Fruit fly (Drosophila melanogaster): ENCODE data around the gene Cad96Ca.

The Cad96Ca gene

DNA sequence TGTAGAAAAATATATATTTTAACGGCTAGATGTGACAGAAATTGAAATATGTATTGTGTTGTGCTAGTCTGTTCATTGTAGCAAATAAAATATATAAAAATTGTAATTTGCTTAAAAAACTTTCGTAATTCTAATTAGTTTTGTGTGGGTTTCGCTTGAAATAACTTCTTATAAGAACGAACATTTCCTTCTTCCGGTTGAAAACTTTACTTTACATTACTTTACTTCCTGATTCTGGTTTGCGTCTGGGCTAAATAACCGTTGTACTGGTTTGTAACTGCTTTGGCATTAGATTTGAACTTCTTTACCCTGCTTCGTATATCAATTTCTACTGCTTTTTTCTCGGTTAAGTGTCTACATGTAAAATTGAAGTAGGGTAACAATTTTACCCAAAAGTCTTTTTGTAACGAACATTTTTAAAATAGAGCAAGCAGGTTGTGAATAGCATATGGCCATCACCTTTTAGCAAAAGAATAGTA, 14.3 kb downstream of the Cad96Ca start, which contains the start of gene lobo (continued):
- TF ChIP-seq kay (GFP tag; optimal IDR thresholded peaks at IDR 0.05) = peak; percentile 9
- peak; percentile 100 for TF ChIP-seq aop (GFP tag; IDR thresholded peaks at IDR 0.05)
- TF ChIP-seq HmgD (GFP tag; optimal IDR thresholded peaks at IDR 0.05) = peak; percentile 86
- TF ChIP-seq fd102C (GFP tag; optimal IDR thresholded peaks at IDR 0.05) = no peak
- no peak for TF ChIP-seq corto (GFP tag; optimal IDR thresholded peaks at IDR 0.05)
- TF ChIP-seq CG12299 (tag; optimal IDR thresholded peaks at IDR 0.05) = peak; percentile 54
- peak; percentile 48 for TF ChIP-seq Adf1 (GFP tag; IDR thresholded peaks at IDR 0.05)
- TF ChIP-seq CG10321 (GFP tag; IDR thresholded peaks at IDR 0.05) = peak; percentile 44; the same call in 1 of the 2 replicates
- TF ChIP-seq CG31224 (GFP tag; IDR thresholded peaks at IDR 0.05) = peak; percentile 38; the same call in 1 of the 2 replicates
- peak; percentile 45 for TF ChIP-seq CG14441 (GFP tag; IDR thresholded peaks at IDR 0.05)
- TF ChIP-seq ato (GFP tag; IDR thresholded peaks at IDR 0.05; ENCODE audit: partially characterized antibody) = no peak
- peak; percentile 72 for TF ChIP-seq CG5953 (GFP tag; IDR thresholded peaks at IDR 0.05)
- TF ChIP-seq hb (GFP tag; IDR thresholded peaks at IDR 0.05; ENCODE audit: partially characterized antibody) = no peak
- no peak for TF ChIP-seq exex (tag; optimal IDR thresholded peaks at IDR 0.05)
- no peak for TF ChIP-seq CG1647 (GFP tag; optimal IDR thresholded peaks at IDR 0.05)
- TF ChIP-seq Hey (tag; optimal IDR thresholded peaks at IDR 0.05) = no peak
- TF ChIP-seq croc (GFP tag; conservative IDR thresholded peaks at IDR 0.05) = no peak
- TF ChIP-seq prd (optimal IDR thresholded peaks at IDR 0.05) = no peak
- TF ChIP-seq prd (GFP tag; IDR thresholded peaks at IDR 0.05) = no peak
- peak; percentile 45 for TF ChIP-seq trh (GFP tag; optimal IDR thresholded peaks at IDR 0.05)
- TF ChIP-seq vvl (GFP tag; IDR thresholded peaks at IDR 0.05) = peak; percentile 34; the same call in 1 of the 2 replicates
- peak; percentile 49 for TF ChIP-seq lilli (GFP tag; optimal IDR thresholded peaks at IDR 0.05)
- TF ChIP-seq CG31441 (GFP tag; IDR thresholded peaks at IDR 0.05) = no peak
- TF ChIP-seq oc (tag; optimal IDR thresholded peaks at IDR 0.05) = peak; percentile 14
- TF ChIP-seq CG2875 (GFP tag; optimal IDR thresholded peaks at IDR 0.05) = peak; percentile 30
- TF ChIP-seq CG31365 (tag; optimal IDR thresholded peaks at IDR 0.05) = peak; percentile 98
- peak; percentile 34; the same call in 1 of the 2 replicates for TF ChIP-seq CG13287 (GFP tag; IDR thresholded peaks at IDR 0.05; ENCODE audit: partially characterized antibody)
- peak; percentile 65 for TF ChIP-seq Abd-B (GFP tag; optimal IDR thresholded peaks at IDR 0.05)
- TF ChIP-seq CG9932 (GFP tag; IDR thresholded peaks at IDR 0.05) = peak; percentile 81
- peak; percentile 39 to 61 for TF ChIP-seq Pdp1 (GFP tag; optimal IDR thresholded peaks at IDR 0.05)
- peak; percentile 48 for TF ChIP-seq CG4424 (GFP tag; optimal IDR thresholded peaks at IDR 0.05)
- TF ChIP-seq CG3281 (GFP tag; optimal IDR thresholded peaks at IDR 0.05) = peak; percentile 26
- TF ChIP-seq ERR (GFP tag; optimal IDR thresholded peaks at IDR 0.05) = peak; percentile 12
- peak; percentile 78 for TF ChIP-seq CG14014 (GFP tag; IDR thresholded peaks at IDR 0.05)
- peak; percentile 71; the same call in 1 of the 2 replicates for TF ChIP-seq Oaz (GFP tag; IDR thresholded peaks at IDR 0.05)
- TF ChIP-seq tin (GFP tag; optimal IDR thresholded peaks at IDR 0.05) = peak; percentile 14
- no peak for TF ChIP-seq CG8765 (GFP tag; IDR thresholded peaks at IDR 0.05)
- TF ChIP-seq CG12236 (GFP tag; optimal IDR thresholded peaks at IDR 0.05) = peak; percentile 56
- peak; percentile 25 for TF ChIP-seq CG6854 (GFP tag; optimal IDR thresholded peaks at IDR 0.05)
- TF ChIP-seq Blimp-1 (GFP tag; optimal IDR thresholded peaks at IDR 0.05) = no peak
- TF ChIP-seq CG10654 (GFP tag; optimal IDR thresholded peaks at IDR 0.05) = peak; percentile 58
- TF ChIP-seq CG10462 (GFP tag; optimal IDR thresholded peaks at IDR 0.05) = peak; percentile 6
- TF ChIP-seq wek (GFP tag; optimal IDR thresholded peaks at IDR 0.05) = peak; percentile 18
- no peak for TF ChIP-seq Tbp (GFP tag; optimal IDR thresholded peaks at IDR 0.05)
- TF ChIP-seq pzg (GFP tag; optimal IDR thresholded peaks at IDR 0.05) = peak; percentile 28
- TF ChIP-seq CG6272 (GFP tag; IDR thresholded peaks at IDR 0.05) = peak; percentile 28; the same call in 1 of the 2 replicates
- peak; percentile 64 for TF ChIP-seq CG2116 (GFP tag; optimal IDR thresholded peaks at IDR 0.05)
- peak; percentile 83 for TF ChIP-seq pita (GFP tag; optimal IDR thresholded peaks at IDR 0.05)
- no peak for TF ChIP-seq CG18476 (GFP tag; optimal IDR thresholded peaks at IDR 0.05)
- TF ChIP-seq Hand (GFP tag; optimal IDR thresholded peaks at IDR 0.05) = no peak
- TF ChIP-seq pb (GFP tag; optimal IDR thresholded peaks at IDR 0.05) = peak; percentile 57
